Worm (Caenorhabditis elegans) whole organism, late embryonic: ENCODE results near the gene let-70.

Source experiments
- fkh-10 ChIP-seq: fragments of 150-350 bp; optimal IDR thresholded peaks from 2 replicates; lab custom pipeline; 2014; ENCODE audit warnings: missing biosample characterization, missing genetic modification reagents, missing genetic modification characterization
- hlh-13 ChIP-seq: fragments of 200-800 bp; sonication (Bioruptor generic); optimal IDR thresholded peaks from 2 replicates; lab custom pipeline; 2018; ENCODE audit warnings: mild to moderate bottlenecking, missing genetic modification characterization, missing compliant biosample characterization
- odd-2 ChIP-seq: sonication (generic microtip); optimal IDR thresholded peaks from 2 replicates; lab custom pipeline; 2017; ENCODE audit warnings: antibody characterized with exemption, mild to moderate bottlenecking, missing genetic modification characterization, missing compliant biosample characterization
- pqm-1 ChIP-seq: sonication (generic microtip); optimal IDR thresholded peaks from 2 replicates; lab custom pipeline; 2016; ENCODE audit warnings: missing genetic modification characterization, missing compliant biosample characterization
- rnt-1 ChIP-seq: sonication (generic microtip); optimal IDR thresholded peaks from 2 replicates; lab custom pipeline; 2016; ENCODE audit warnings: missing genetic modification characterization, missing compliant biosample characterization
- tbx-2 ChIP-seq: sonication (generic microtip); optimal IDR thresholded peaks from 2 replicates; lab custom pipeline; 2016; ENCODE audit warnings: missing genetic modification characterization, missing compliant biosample characterization

- TF ChIP-seq odd-2 (tag; lab: Kevin White, UChicago) (no peak), hlh-13 (no peak), rnt-1 (tag; lab: Kevin White, UChicago) (no peak), tbx-2 (tag; lab: Kevin White, UChicago) (no peak), pqm-1 (tag; lab: Kevin White, UChicago) (no peak), fkh-10 (no peak)
These were observed 48.7 kb upstream of the let-70 start for ce11 chrIV:11130774-11131173.
